Worm (Caenorhabditis elegans): Measurements from ENCODE around the gene nhr-10.

ce11 chrIII:7062580-7062979 is 52.7 kb downstream of the nhr-10 start, which contains the start of gene R01H2.1:
- TF ChIP-seq him-1 (tag; optimal IDR thresholded peaks at IDR 0.05): no peak
- TF ChIP-seq dao-5 (tag; optimal IDR thresholded peaks at IDR 0.05): no peak
- TF ChIP-seq W03F9.2 (tag; optimal IDR thresholded peaks at IDR 0.05): no peak

All from whole organism, L4/young adult.